Worm (Caenorhabditis elegans): ENCODE results near the gene ceh-30.

The ceh-30 gene

ce11 chrX:3099832-3100231, 36.5 kb downstream of the ceh-30 start, which contains the start of gene sec-3 (continued):
- TF ChIP-seq Y22D7AL.16 (tag; optimal IDR thresholded peaks at IDR 0.05) (peak; percentile 43), ceh-19 (GFP tag; optimal IDR thresholded peaks at IDR 0.05) (peak; percentile 69), elt-2 (tag; optimal IDR thresholded peaks at IDR 0.05) (peak; percentile 63), fax-1 (tag; optimal IDR thresholded peaks at IDR 0.05) (peak; percentile 18), C08G9.2 (tag; optimal IDR thresholded peaks at IDR 0.05) (no peak), ceh-31 (tag; optimal IDR thresholded peaks at IDR 0.05) (peak; percentile 79), fkh-6 (tag; optimal IDR thresholded peaks at IDR 0.05) (peak; percentile 6), unc-3 (GFP tag; conservative IDR thresholded peaks at IDR 0.05) (no peak), unc-3 (tag; optimal IDR thresholded peaks at IDR 0.05) (peak; percentile 38), unc-86 (tag; optimal IDR thresholded peaks at IDR 0.05) (peak; percentile 47), ama-1 (optimal IDR thresholded peaks at IDR 0.05) (no peak), ceh-24 (tag; optimal IDR thresholded peaks at IDR 0.05) (no peak), zip-5 (tag; optimal IDR thresholded peaks at IDR 0.05) (no peak), sox-4 (tag; optimal IDR thresholded peaks at IDR 0.05) (peak; percentile 21), K09A11.1 (tag; optimal IDR thresholded peaks at IDR 0.05; ENCODE audit: insufficient read depth) (no peak), ceh-30 (tag; optimal IDR thresholded peaks at IDR 0.05) (peak; percentile 41), K02D7.2 (tag; optimal IDR thresholded peaks at IDR 0.05) (no peak), ets-4 (tag; optimal IDR thresholded peaks at IDR 0.05) (peak; percentile 27), nhr-11 (tag; optimal IDR thresholded peaks at IDR 0.05) (no peak), lim-6 (tag; optimal IDR thresholded peaks at IDR 0.05) (no peak), sox-2 (GFP tag; IDR thresholded peaks at IDR 0.05) (peak; percentile 42; the same call in 1 of the 2 replicates), ceh-45 (GFP tag; IDR thresholded peaks at IDR 0.05) (0 out of 2 replicates have a peak, but pooled peaks have one; percentile 54), unc-55 (GFP tag; optimal IDR thresholded peaks at IDR 0.05) (peak; percentile 7), pha-2 (tag; optimal IDR thresholded peaks at IDR 0.05) (peak; percentile 42), npax-4 (tag; optimal IDR thresholded peaks at IDR 0.05) (no peak), syd-9 (tag; optimal IDR thresholded peaks at IDR 0.05) (peak; percentile 28), nfya-1 (tag; optimal IDR thresholded peaks at IDR 0.05) (peak; percentile 78), dve-1 (tag; optimal IDR thresholded peaks at IDR 0.05) (peak; percentile 29), mec-3 (tag; optimal IDR thresholded peaks at IDR 0.05; ENCODE audit: borderline replicate concordance) (no peak), elt-4 (tag; optimal IDR thresholded peaks at IDR 0.05) (no peak), dmd-4 (tag; optimal IDR thresholded peaks at IDR 0.05; ENCODE audit: borderline replicate concordance) (peak; percentile 21), tbx-7 (tag; optimal IDR thresholded peaks at IDR 0.05) (no peak), madf-2 (tag; optimal IDR thresholded peaks at IDR 0.05) (peak; percentile 53), ceh-18 (tag; optimal IDR thresholded peaks at IDR 0.05) (peak; percentile 67), F13H6.1 (tag; optimal IDR thresholded peaks at IDR 0.05) (no peak), pax-1 (tag; optimal IDR thresholded peaks at IDR 0.05) (no peak), pat-9 (tag; optimal IDR thresholded peaks at IDR 0.05) (peak; percentile 3)

- no peak for TF ChIP-seq pha-4 (tag; optimal IDR thresholded peaks at IDR 0.05)
- no peak for TF ChIP-seq sox-2 (GFP tag; IDR thresholded peaks at IDR 0.05)
- TF ChIP-seq ahr-1 (tag; optimal IDR thresholded peaks at IDR 0.05) = no peak
- TF ChIP-seq unc-3 (GFP tag; conservative IDR thresholded peaks at IDR 0.05) = no peak
- TF ChIP-seq unc-3 (tag; optimal IDR thresholded peaks at IDR 0.05) = no peak
- TF ChIP-seq ceh-31 (tag; optimal IDR thresholded peaks at IDR 0.05) = no peak
- TF ChIP-seq dve-1 (tag; optimal IDR thresholded peaks at IDR 0.05) = no peak
- no peak for TF ChIP-seq rnt-1 (tag; optimal IDR thresholded peaks at IDR 0.05)
- no peak for TF ChIP-seq ceh-2 (tag; optimal IDR thresholded peaks at IDR 0.05)
- TF ChIP-seq pag-3 (tag; optimal IDR thresholded peaks at IDR 0.05; ENCODE audit: borderline replicate concordance) = no peak
- TF ChIP-seq C38D4.7 (GFP tag; optimal IDR thresholded peaks at IDR 0.05) = no peak
- TF ChIP-seq ets-4 (tag; optimal IDR thresholded peaks at IDR 0.05) = no peak
- no peak for TF ChIP-seq lin-11 (tag; optimal IDR thresholded peaks at IDR 0.05)
- TF ChIP-seq pat-9 (tag; optimal IDR thresholded peaks at IDR 0.05) = no peak
- TF ChIP-seq pqm-1 (tag; optimal IDR thresholded peaks at IDR 0.05) = no peak
- TF ChIP-seq sox-4 (tag; optimal IDR thresholded peaks at IDR 0.05) = no peak
- TF ChIP-seq elt-2 (tag; optimal IDR thresholded peaks at IDR 0.05) = no peak
- no peak for TF ChIP-seq ceh-18 (tag; optimal IDR thresholded peaks at IDR 0.05)
- TF ChIP-seq mec-3 (tag; optimal IDR thresholded peaks at IDR 0.05; ENCODE audit: borderline replicate concordance) = no peak
- TF ChIP-seq fax-1 (tag; optimal IDR thresholded peaks at IDR 0.05) = no peak
- no peak for TF ChIP-seq ceh-14 (tag; optimal IDR thresholded peaks at IDR 0.05)
Observed at ce11 chrX:3101562-3101961, 38.2 kb downstream of the ceh-30 start.

Data from whole organism, late embryonic.